Fruit fly (Drosophila melanogaster) S2 (cell line): Measurements from ENCODE around the gene SNF4Agamma.

Source experiments
- CG8478 ChIP-seq: fragments of >200 bp; optimal IDR thresholded peaks from 2 replicates; lab custom pipeline; 2018
- CTCF ChIP-seq, 2 experiments: fragments of >200 bp; optimal IDR thresholded peaks; 2 replicates each; lab custom pipeline; 2018

dm6 chr3R:21223453-21224057 is 83.0 kb downstream of the SNF4Agamma start, which contains the start of the genes CG3337 and Nelf-A:
- TF ChIP-seq CG8478 (lab: Kevin White, UChicago) (no peak), CTCF (optimal IDR thresholded peaks at IDR 0.05; lab: Kevin White, UChicago) (peak; percentile 96 to 98)
